Worm (Caenorhabditis elegans) whole organism, L3 larva: Measurements from ENCODE around the gene srh-16.
A peak's percentile ranks its signal among the peaks of the same experiment; 100 is the strongest.

Experiments used
- ZK546.5 ChIP-seq: sonication (generic microtip); optimal IDR thresholded peaks from 2 replicates; lab custom pipeline; 2017; ENCODE audit warnings: missing biosample characterization, missing genetic modification characterization
- ama-1 ChIP-seq: fragments of 150-350 bp; optimal IDR thresholded peaks from 2 replicates; lab custom pipeline; 2018
- ceh-16 ChIP-seq: sonication (generic microtip); optimal IDR thresholded peaks from 2 replicates; lab custom pipeline; 2017; ENCODE audit warnings: missing biosample characterization, missing genetic modification characterization
- ceh-9 ChIP-seq: sonication (generic microtip); optimal IDR thresholded peaks from 2 replicates; lab custom pipeline; 2018; ENCODE audit warnings: missing biosample characterization, missing genetic modification characterization
- daf-12 ChIP-seq: fragments of 150-350 bp; optimal IDR thresholded peaks from 2 replicates; lab custom pipeline; 2014; ENCODE audit warnings: missing biosample characterization, missing genetic modification reagents, missing genetic modification characterization
- egl-27 ChIP-seq: sonication (generic microtip); optimal IDR thresholded peaks from 4 replicates; lab custom pipeline; 2017; ENCODE audit warnings: missing biosample characterization, missing genetic modification reagents, missing genetic modification characterization
- elt-1 ChIP-seq: fragments of 150-350 bp; optimal IDR thresholded peaks from 2 replicates; lab custom pipeline; 2014; ENCODE audit warnings: missing biosample characterization, missing genetic modification characterization
- elt-2 ChIP-seq: sonication (generic microtip); optimal IDR thresholded peaks from 2 replicates; lab custom pipeline; 2016; ENCODE audit warnings: missing genetic modification reagents, mild to moderate bottlenecking, missing genetic modification characterization, missing compliant biosample characterization
- elt-3 ChIP-seq, 3 experiments: fragments of 150-350 bp in 1 of 3; sonication (generic microtip) in 2 of 3; optimal IDR thresholded peaks; 2 replicates in 2 of 3; 4 replicates in 1 of 3; lab custom pipeline; 2014 to 2017; ENCODE audit warnings: missing biosample characterization in 3 of 3, missing genetic modification characterization in 3 of 3
- eor-1 ChIP-seq, 2 experiments: fragments of 150-350 bp; optimal IDR thresholded peaks; 2 replicates each; lab custom pipeline; 2014 to 2018; ENCODE audit warnings: missing biosample characterization in 2 of 2, missing genetic modification characterization in 2 of 2
- fkh-2 ChIP-seq: fragments of 150-350 bp; optimal IDR thresholded peaks from 2 replicates; lab custom pipeline; 2014; ENCODE audit warnings: missing biosample characterization, missing genetic modification reagents, missing genetic modification characterization
- hmg-11 ChIP-seq: sonication (generic microtip); optimal IDR thresholded peaks from 2 replicates; lab custom pipeline; 2016; ENCODE audit warnings: missing genetic modification characterization, missing compliant biosample characterization
- jun-1 ChIP-seq: fragments of 150-350 bp; optimal IDR thresholded peaks from 2 replicates; lab custom pipeline; 2014; ENCODE audit warnings: missing biosample characterization, missing genetic modification reagents, missing genetic modification characterization
- lin-15B ChIP-seq: fragments of 150-350 bp; optimal IDR thresholded peaks from 2 replicates; lab custom pipeline; 2014; ENCODE audit warnings: missing biosample characterization, missing genetic modification characterization
- lsy-12 ChIP-seq: sonication (generic microtip); optimal IDR thresholded peaks from 2 replicates; lab custom pipeline; 2016; ENCODE audit warnings: mild to moderate bottlenecking, missing genetic modification characterization, missing compliant biosample characterization
- mdl-1 ChIP-seq: fragments of 150-350 bp; optimal IDR thresholded peaks from 2 replicates; lab custom pipeline; 2014; ENCODE audit warnings: missing biosample characterization, missing genetic modification characterization
- mml-1 ChIP-seq: fragments of 150-350 bp; sonication (generic microtip); optimal IDR thresholded peaks from 3 replicates; lab custom pipeline; 2014; ENCODE audit warnings: missing biosample characterization, missing genetic modification characterization
- nfya-1 ChIP-seq: sonication (generic microtip); optimal IDR thresholded peaks from 2 replicates; lab custom pipeline; 2017; ENCODE audit warnings: missing genetic modification characterization, mild to moderate bottlenecking, missing compliant biosample characterization, antibody characterized with exemption, moderate library complexity; ENCODE audit not compliant: insufficient read depth
- nhr-11 ChIP-seq: fragments of 150-350 bp; optimal IDR thresholded peaks from 2 replicates; lab custom pipeline; 2014; ENCODE audit warnings: missing biosample characterization, missing genetic modification characterization
- nhr-12 ChIP-seq: fragments of 150-350 bp; optimal IDR thresholded peaks from 2 replicates; lab custom pipeline; 2014; ENCODE audit warnings: missing biosample characterization, missing genetic modification characterization
- nhr-23 ChIP-seq: fragments of 150-350 bp; optimal IDR thresholded peaks from 2 replicates; lab custom pipeline; 2014; ENCODE audit warnings: missing biosample characterization, missing genetic modification reagents, missing genetic modification characterization
- nhr-237 ChIP-seq: fragments of 150-350 bp; optimal IDR thresholded peaks from 2 replicates; lab custom pipeline; 2014; ENCODE audit warnings: missing biosample characterization, missing genetic modification characterization
- nhr-25 ChIP-seq: sonication (generic microtip); optimal IDR thresholded peaks from 2 replicates; lab custom pipeline; 2017; ENCODE audit warnings: missing biosample characterization, missing genetic modification characterization
- nhr-28 ChIP-seq: fragments of 150-350 bp; optimal IDR thresholded peaks from 2 replicates; lab custom pipeline; 2014; ENCODE audit warnings: missing biosample characterization, missing genetic modification characterization
- nhr-43 ChIP-seq: sonication (generic microtip); optimal IDR thresholded peaks from 2 replicates; lab custom pipeline; 2016; ENCODE audit warnings: mild to moderate bottlenecking, missing genetic modification characterization, missing compliant biosample characterization; ENCODE audit not compliant: poor library complexity, severe bottlenecking
- nhr-76 ChIP-seq: fragments of 150-350 bp; sonication (generic microtip); optimal IDR thresholded peaks from 5 replicates; lab custom pipeline; 2014; ENCODE audit warnings: missing biosample characterization, missing genetic modification characterization
- nhr-77 ChIP-seq: fragments of 150-350 bp; optimal IDR thresholded peaks from 2 replicates; lab custom pipeline; 2014; ENCODE audit warnings: missing biosample characterization, missing genetic modification characterization
- pha-4 ChIP-seq: fragments of 150-350 bp; optimal IDR thresholded peaks from 2 replicates; lab custom pipeline; 2014; ENCODE audit warnings: missing biosample characterization, missing genetic modification reagents, missing genetic modification characterization
- pqm-1 ChIP-seq: fragments of 150-350 bp; optimal IDR thresholded peaks from 2 replicates; lab custom pipeline; 2017; ENCODE audit warnings: missing biosample characterization, missing genetic modification characterization, inconsistent platforms
- sea-2 ChIP-seq: fragments of 150-350 bp; sonication (generic microtip); optimal IDR thresholded peaks from 4 replicates; lab custom pipeline; 2014; ENCODE audit warnings: missing biosample characterization, missing genetic modification reagents, missing genetic modification characterization
- tbx-2 ChIP-seq: sonication (generic microtip); optimal IDR thresholded peaks from 2 replicates; lab custom pipeline; 2016; ENCODE audit warnings: mild to moderate bottlenecking, missing genetic modification characterization, missing compliant biosample characterization
- unc-39 ChIP-seq: sonication (generic microtip); optimal IDR thresholded peaks from 4 replicates; lab custom pipeline; 2017; ENCODE audit warnings: missing biosample characterization, missing genetic modification characterization
- zag-1 ChIP-seq: fragments of 150-350 bp; optimal IDR thresholded peaks from 2 replicates; lab custom pipeline; 2014; ENCODE audit warnings: missing biosample characterization, missing genetic modification characterization
- ztf-4 ChIP-seq: fragments of 150-350 bp; optimal IDR thresholded peaks from 2 replicates; lab custom pipeline; 2014; ENCODE audit warnings: missing biosample characterization, missing genetic modification characterization

The srh-16 gene

ce11 chrV:12245777-12246452 is 45.7 kb upstream of the srh-16 start:
- TF ChIP-seq ceh-9 (tag; lab: Kevin White, UChicago) (no peak), unc-39 (tag; lab: Kevin White, UChicago) (no peak), sea-2 (GFP tag; lab: Kevin White, UChicago) (no peak), nhr-28 (tag; lab: Kevin White, UChicago) (no peak), lsy-12 (tag; lab: Kevin White, UChicago) (no peak), jun-1 (tag; lab: Kevin White, UChicago) (no peak), eor-1 (tag; optimal IDR thresholded peaks at IDR 0.05; lab: Kevin White, UChicago) (no peak), elt-2 (tag; lab: Kevin White, UChicago) (peak; percentile 63), ZK546.5 (tag; lab: Kevin White, UChicago) (no peak), nhr-12 (tag; lab: Kevin White, UChicago) (no peak), mml-1 (no peak), pha-4 (tag; lab: Kevin White, UChicago) (peak; percentile 23), lin-15B (tag; lab: Kevin White, UChicago) (peak; percentile 19), nhr-237 (tag; lab: Kevin White, UChicago) (no peak), nhr-11 (tag; lab: Kevin White, UChicago) (no peak), nhr-76 (tag; lab: Kevin White, UChicago) (no peak), nhr-25 (tag; lab: Kevin White, UChicago) (no peak), ama-1 (lab: Kevin White, UChicago) (no peak), elt-1 (no peak)

- TF ChIP-seq unc-39 (tag; lab: Kevin White, UChicago) (no peak), mdl-1 (no peak), pqm-1 (no peak), ceh-16 (no peak), egl-27 (tag; lab: Kevin White, UChicago) (no peak)
Measured at ce11 chrV:12251041-12251440, 40.6 kb upstream of the srh-16 start, which contains the start of gene T04H1.5. Gene T04H1.5, plus strand, starts transcription at chrV:12251341.

- TF ChIP-seq nhr-43 (tag; lab: Kevin White, UChicago) (no peak), nhr-76 (tag; lab: Kevin White, UChicago) (no peak), ztf-4 (no peak), nhr-25 (tag; lab: Kevin White, UChicago) (no peak), sea-2 (GFP tag; lab: Kevin White, UChicago) (no peak), lin-15B (tag; lab: Kevin White, UChicago) (no peak), zag-1 (tag; lab: Kevin White, UChicago) (no peak), daf-12 (tag; lab: Kevin White, UChicago) (no peak), nhr-28 (tag; lab: Kevin White, UChicago) (no peak), mml-1 (no peak), nhr-77 (tag; lab: Kevin White, UChicago) (no peak), nhr-11 (tag; lab: Kevin White, UChicago) (no peak), nhr-237 (tag; lab: Kevin White, UChicago) (no peak), pha-4 (tag; lab: Kevin White, UChicago) (no peak)
Measured at ce11 chrV:12252272-12252671, 39.4 kb upstream of the srh-16 start, which contains the start of gene lrx-1. Gene lrx-1, plus strand, starts transcription at chrV:12252572.

ce11 chrV:12255343-12255742 is 36.3 kb upstream of the srh-16 start, which contains the start of gene T04H1.12:
Gene T04H1.12, plus strand, starts transcription at chrV:12255643.
- no peak for TF ChIP-seq jun-1 (tag; lab: Kevin White, UChicago)
- no peak for TF ChIP-seq nhr-237 (tag; lab: Kevin White, UChicago)
- TF ChIP-seq unc-39 (tag; lab: Kevin White, UChicago): no peak
- TF ChIP-seq zag-1 (tag; lab: Kevin White, UChicago): no peak

- TF ChIP-seq ztf-4 (no peak), sea-2 (GFP tag; lab: Kevin White, UChicago) (no peak), zag-1 (tag; lab: Kevin White, UChicago) (no peak), fkh-2 (tag; lab: Kevin White, UChicago) (no peak), nhr-77 (tag; lab: Kevin White, UChicago) (no peak), elt-2 (tag; lab: Kevin White, UChicago) (no peak), elt-3 (tag; optimal IDR thresholded peaks at IDR 0.05; lab: Kevin White, UChicago) (no peak), nhr-23 (tag; lab: Kevin White, UChicago) (no peak), tbx-2 (tag; lab: Kevin White, UChicago) (no peak), nfya-1 (no peak), hmg-11 (tag; lab: Kevin White, UChicago) (no peak), egl-27 (tag; lab: Kevin White, UChicago) (no peak), nhr-28 (tag; lab: Kevin White, UChicago) (no peak)
Measured at ce11 chrV:12256398-12256797, 35.3 kb upstream of the srh-16 start, which contains the start of gene ugt-55. Gene ugt-55, plus strand, starts transcription at chrV:12256698.
